Worm (Caenorhabditis elegans): ENCODE results near the gene F35E12.10.
A peak's percentile ranks its signal among the peaks of the same experiment; 100 is the strongest.

DNA sequence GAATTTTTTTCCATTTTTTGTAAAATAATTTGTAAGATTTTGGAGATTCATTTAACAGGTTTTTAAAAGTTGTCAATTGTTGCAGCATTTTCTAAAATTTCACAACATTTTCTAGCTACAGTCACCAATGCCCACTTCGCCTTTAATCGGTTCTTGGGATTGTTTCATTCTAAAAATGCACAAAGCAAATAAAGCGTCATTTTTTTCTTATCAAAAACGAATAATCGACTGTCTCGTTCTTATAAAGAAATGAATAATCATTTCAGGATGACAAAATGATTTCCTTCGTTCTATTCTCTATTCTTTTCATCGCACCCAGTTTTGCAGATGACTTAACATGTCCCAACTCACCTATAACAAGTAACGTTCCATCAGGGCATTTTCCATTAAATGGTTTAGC, 27.0 kb upstream of the F35E12.10 start, which contains the start of gene F53C11.1:
- TF ChIP-seq ZK546.5 (tag; optimal IDR thresholded peaks at IDR 0.05) (no peak), nhr-10 (tag; optimal IDR thresholded peaks at IDR 0.05) (no peak), nhr-111 (GFP tag; optimal IDR thresholded peaks at IDR 0.05) (no peak), fos-1 (tag; optimal IDR thresholded peaks at IDR 0.05) (no peak), tra-1 (GFP tag; IDR thresholded peaks at IDR 0.05) (no peak), lin-39 (tag; optimal IDR thresholded peaks at IDR 0.05) (no peak), cey-2 (tag; optimal IDR thresholded peaks at IDR 0.05; ENCODE audit: borderline replicate concordance, insufficient read depth) (no peak), nhr-28 (tag; optimal IDR thresholded peaks at IDR 0.05) (peak; percentile 19), nhr-76 (tag; optimal IDR thresholded peaks at IDR 0.05) (no peak), zfp-3 (GFP tag; conservative IDR thresholded peaks at IDR 0.05) (no peak), unc-39 (tag; optimal IDR thresholded peaks at IDR 0.05) (no peak), dpl-1 (GFP tag; optimal IDR thresholded peaks at IDR 0.05) (no peak), ctbp-1 (GFP tag; IDR thresholded peaks at IDR 0.05) (no peak), ztf-7 (tag; optimal IDR thresholded peaks at IDR 0.05) (no peak)

Data from whole organism, L4 larva.